Worm (Caenorhabditis elegans) whole organism, L4/young adult: Measurements from ENCODE around the gene crn-4.

Source experiments
- W03F9.2 ChIP-seq: fragments of 150-350 bp; optimal IDR thresholded peaks from 2 replicates; lab custom pipeline; 2014; ENCODE audit warnings: missing biosample characterization, missing genetic modification characterization
- dao-5 ChIP-seq: sonication (generic microtip); optimal IDR thresholded peaks from 2 replicates; lab custom pipeline; 2016; ENCODE audit warnings: missing genotype, missing genetic modification characterization, moderate library complexity, missing compliant biosample characterization

- TF ChIP-seq dao-5, result no peak
- TF ChIP-seq W03F9.2 (tag; lab: Kevin White, UChicago), result no peak
Observed at ce11 chrX:2212141-2212540, 45.8 kb downstream of the crn-4 start.
